Worm (Caenorhabditis elegans) whole organism, young adult: ENCODE data around the gene scd-1.

Source experiments
- B0019.2 ChIP-seq: fragments of 200-800 bp; sonication (Bioruptor generic); conservative IDR thresholded peaks from 2 replicates; pipeline ENCODE4 v1.3.6; 2022; ENCODE audit warnings: missing genetic modification reagents, missing genetic modification characterization, missing compliant biosample characterization
- B0336.3 ChIP-seq: fragments of 200-800 bp; sonication (Bioruptor generic); IDR thresholded peaks from 2 replicates; pipeline ENCODE4 v1.3.6; 2022; ENCODE audit warnings: missing genetic modification characterization, missing compliant biosample characterization
- F22D6.2 ChIP-seq: sonication (generic microtip); optimal IDR thresholded peaks from 2 replicates; lab custom pipeline; 2016; ENCODE audit warnings: mild to moderate bottlenecking, missing genetic modification characterization, missing compliant biosample characterization
- T26A5.8 ChIP-seq: sonication (generic microtip); optimal IDR thresholded peaks from 2 replicates; lab custom pipeline; 2016; ENCODE audit warnings: missing genetic modification characterization, missing compliant biosample characterization
- ama-1 ChIP-seq, 3 experiments: fragments of 150-350 bp in 1 of 3; sonication (generic microtip) in 2 of 3; optimal IDR thresholded peaks; 2 replicates each; lab custom pipeline; 2014 to 2018; ENCODE audit warnings: missing biosample characterization in 2 of 3, missing genetic modification characterization in 2 of 3, missing genetic modification reagents in 2 of 3
- aptf-3 ChIP-seq: fragments of 200-800 bp; sonication (Bioruptor generic); IDR thresholded peaks from 2 replicates; pipeline ENCODE4 v1.3.6; 2022; ENCODE audit warnings: missing genetic modification characterization, missing compliant biosample characterization
- athp-1 ChIP-seq: sonication (generic microtip); optimal IDR thresholded peaks from 2 replicates; lab custom pipeline; 2017; ENCODE audit warnings: mild to moderate bottlenecking, missing genetic modification characterization, missing compliant biosample characterization
- let-526 ChIP-seq: fragments of 200-800 bp; sonication (Bioruptor generic); IDR thresholded peaks from 2 replicates; pipeline ENCODE4 v1.3.6; 2022; ENCODE audit warnings: missing genetic modification reagents, missing genetic modification characterization, missing compliant biosample characterization
- let-607 ChIP-seq, 2 experiments: fragments of 200-800 bp in 1 of 2; sonication (Bioruptor generic) in 1 of 2; sonication (generic microtip) in 1 of 2; optimal IDR thresholded peaks; 2 replicates each; lab custom pipeline; 2016 to 2018; ENCODE audit warnings: mild to moderate bottlenecking in 2 of 2, missing compliant biosample characterization in 2 of 2, missing genetic modification characterization in 2 of 2, moderate library complexity in 2 of 2, missing genotype in 1 of 2
- pha-4 ChIP-seq: fragments of 150-350 bp; sonication (generic microtip); optimal IDR thresholded peaks from 2 replicates; lab custom pipeline; 2014; ENCODE audit warnings: missing biosample characterization, missing genetic modification reagents, missing genetic modification characterization
- sea-2 ChIP-seq: fragments of 200-800 bp; sonication (Bioruptor generic); IDR thresholded peaks from 2 replicates; pipeline ENCODE4 v1.3.6; 2022; ENCODE audit warnings: missing genetic modification characterization, missing compliant biosample characterization
- snpc-4 ChIP-seq, 5 experiments: fragments of 150-350 bp in 1 of 5; sonication (generic microtip) in 4 of 5; optimal IDR thresholded peaks; 2 replicates each; lab custom pipeline; 2014 to 2018; ENCODE audit warnings: missing genetic modification characterization in 5 of 5, missing biosample characterization in 3 of 5, antibody characterized with exemption in 2 of 5, mild to moderate bottlenecking in 2 of 5, missing compliant biosample characterization in 2 of 5, missing genotype in 2 of 5, moderate library complexity in 2 of 5, missing genetic modification reagents in 1 of 5
- ztf-18 ChIP-seq: sonication (generic microtip); optimal IDR thresholded peaks from 2 replicates; lab custom pipeline; 2016; ENCODE audit warnings: missing genotype, mild to moderate bottlenecking, missing genetic modification characterization, missing compliant biosample characterization
- ztf-3 ChIP-seq: fragments of 200-800 bp; sonication (Bioruptor generic); optimal IDR thresholded peaks from 2 replicates; lab custom pipeline; 2018; ENCODE audit warnings: mild to moderate bottlenecking, missing genetic modification characterization, missing compliant biosample characterization

DNA sequence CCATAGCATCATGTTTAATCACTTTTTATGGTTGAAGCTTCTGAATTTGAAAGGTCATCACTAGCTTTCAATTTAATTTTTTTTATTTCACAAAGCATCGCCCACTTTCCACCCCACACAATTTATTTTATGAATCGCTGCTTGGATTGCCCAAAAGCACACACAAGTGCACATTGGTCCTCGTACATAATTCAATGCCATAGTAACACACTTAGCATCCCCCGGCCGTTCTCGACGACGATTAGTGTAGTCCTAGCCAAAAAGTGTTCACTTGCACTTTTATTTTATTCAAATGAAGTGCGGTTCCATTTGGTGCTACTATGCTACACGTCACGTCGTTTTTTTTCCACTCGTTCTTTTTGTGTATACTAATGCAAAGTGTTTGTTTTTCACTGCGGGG lies 46.6 kb downstream of the scd-1 start:
- TF ChIP-seq B0336.3 (GFP tag; lab: Robert Waterston, UW) (no peak), B0019.2 (GFP tag; lab: Robert Waterston, UW) (no peak), sea-2 (no peak), F22D6.2 (tag; lab: Kevin White, UChicago) (no peak), ama-1 (optimal IDR thresholded peaks at IDR 0.05; lab: Kevin White, UChicago) (no peak), ama-1 (GFP tag; optimal IDR thresholded peaks at IDR 0.05; lab: Kevin White, UChicago) (no peak), ztf-18 (tag; lab: Kevin White, UChicago) (no peak), aptf-3 (GFP tag; lab: Robert Waterston, UW) (no peak), let-526 (GFP tag; lab: Robert Waterston, UW) (no peak), let-607 (tag; optimal IDR thresholded peaks at IDR 0.05; lab: Kevin White, UChicago) (no peak), ztf-3 (GFP tag; lab: Kevin White, UChicago) (no peak), snpc-4 (GFP tag; optimal IDR thresholded peaks at IDR 0.05; lab: Kevin White, UChicago) (no peak), snpc-4 (tag; optimal IDR thresholded peaks at IDR 0.05; lab: Kevin White, UChicago) (no peak), pha-4 (no peak), T26A5.8 (tag; lab: Kevin White, UChicago) (no peak), athp-1 (tag; lab: Kevin White, UChicago) (no peak)
